Fruit fly (Drosophila melanogaster) whole organism, prepupa: ENCODE results near the gene CG12984.

Source experiments
- Blimp-1 ChIP-seq: fragments of 200-800 bp; sonication (Bioruptor generic); optimal IDR thresholded peaks from 3 replicates; lab custom pipeline; 2017; ENCODE audit warnings: missing biosample characterization, missing genetic modification characterization, mild to moderate bottlenecking, moderate library complexity, missing genetic modification reagents
- CG10669 ChIP-seq: fragments of 200-800 bp; sonication (Bioruptor generic); optimal IDR thresholded peaks from 3 replicates; lab custom pipeline; 2018; ENCODE audit warnings: missing biosample characterization, mild to moderate bottlenecking, missing genetic modification characterization, moderate library complexity
- CG11294 ChIP-seq: fragments of 200-800 bp; sonication (Bioruptor generic); IDR thresholded peaks from 2 replicates; pipeline ENCODE4 v1.3.6; 2022; ENCODE audit warnings: missing biosample characterization, missing genetic modification characterization
- CG11902 ChIP-seq: fragments of 200-800 bp; sonication (Bioruptor generic); optimal IDR thresholded peaks from 3 replicates; lab custom pipeline; 2016; ENCODE audit warnings: missing biosample characterization, missing genetic modification characterization
- CG15336 ChIP-seq: fragments of 200-800 bp; sonication (Bioruptor generic); IDR thresholded peaks from 2 replicates; pipeline ENCODE4 v1.3.6; 2022; ENCODE audit warnings: missing biosample characterization, missing genetic modification characterization
- CG16779 ChIP-seq: fragments of 200-800 bp; sonication (Bioruptor generic); optimal IDR thresholded peaks from 3 replicates; lab custom pipeline; 2017; ENCODE audit warnings: missing biosample characterization, mild to moderate bottlenecking, missing genetic modification characterization
- CG3032 ChIP-seq: fragments of 200-800 bp; optimal IDR thresholded peaks from 2 replicates; lab custom pipeline; 2019; ENCODE audit warnings: missing biosample characterization, mild to moderate bottlenecking, missing genetic modification characterization, moderate library complexity
- CG31627 ChIP-seq: fragments of 200-800 bp; sonication (Bioruptor generic); optimal IDR thresholded peaks from 3 replicates; lab custom pipeline; 2016; ENCODE audit warnings: missing biosample characterization, missing genetic modification characterization
- CG32006 ChIP-seq: fragments of 200-800 bp; sonication (Bioruptor generic); optimal IDR thresholded peaks from 3 replicates; lab custom pipeline; 2017; ENCODE audit warnings: missing biosample characterization, mild to moderate bottlenecking, missing genetic modification characterization
- CG34406 ChIP-seq: fragments of 200-800 bp; sonication (Bioruptor generic); optimal IDR thresholded peaks from 3 replicates; lab custom pipeline; 2016; ENCODE audit warnings: missing biosample characterization, missing genetic modification characterization
- CG3919 ChIP-seq: fragments of 200-800 bp; sonication (Bioruptor generic); optimal IDR thresholded peaks from 3 replicates; lab custom pipeline; 2016; ENCODE audit warnings: missing biosample characterization, missing genetic modification characterization
- CG4318 ChIP-seq: fragments of 200-800 bp; sonication (Bioruptor generic); optimal IDR thresholded peaks from 3 replicates; lab custom pipeline; 2017; ENCODE audit warnings: missing biosample characterization, mild to moderate bottlenecking, missing genetic modification characterization
- CG6163 ChIP-seq: fragments of 200-800 bp; sonication (Bioruptor generic); IDR thresholded peaks from 3 replicates; pipeline ENCODE4 v1.3.6; 2022; ENCODE audit warnings: missing biosample characterization, missing genetic modification characterization
- CG6276 ChIP-seq: fragments of 200-800 bp; sonication (Bioruptor generic); optimal IDR thresholded peaks from 2 replicates; lab custom pipeline; 2017; ENCODE audit warnings: missing biosample characterization, mild to moderate bottlenecking, missing genetic modification characterization
- CG6792 ChIP-seq: fragments of 200-800 bp; sonication (Bioruptor generic); optimal IDR thresholded peaks from 3 replicates; lab custom pipeline; 2016; ENCODE audit warnings: missing biosample characterization, missing genetic modification characterization
- CG6854 ChIP-seq: fragments of 200-800 bp; sonication (Bioruptor generic); optimal IDR thresholded peaks from 2 replicates; lab custom pipeline; 2017; ENCODE audit warnings: missing biosample characterization, mild to moderate bottlenecking, missing genetic modification characterization
- CG8119 ChIP-seq: fragments of 200-800 bp; sonication (Bioruptor generic); IDR thresholded peaks from 3 replicates; pipeline ENCODE4 v1.3.6; 2022; ENCODE audit warnings: missing biosample characterization, missing genetic modification characterization
- CG9139 ChIP-seq: fragments of 200-800 bp; sonication (Bioruptor generic); optimal IDR thresholded peaks from 3 replicates; lab custom pipeline; 2017; ENCODE audit warnings: missing biosample characterization, mild to moderate bottlenecking, missing genetic modification characterization
- Eip75B ChIP-seq: fragments of 200-800 bp; sonication (Bioruptor generic); optimal IDR thresholded peaks from 3 replicates; lab custom pipeline; 2016; ENCODE audit warnings: missing biosample characterization, missing genetic modification characterization
- Eip78C ChIP-seq: fragments of 200-800 bp; sonication (Bioruptor generic); peaks from one replicate; lab custom pipeline; 2016; ENCODE audit warnings: missing biosample characterization, missing genetic modification characterization
- Eip93F ChIP-seq: fragments of 200-800 bp; sonication (Bioruptor generic); optimal IDR thresholded peaks from 2 replicates; lab custom pipeline; 2016; ENCODE audit warnings: missing biosample characterization, mild to moderate bottlenecking, missing genetic modification characterization
- Ets21C ChIP-seq: fragments of 200-800 bp; sonication (Bioruptor generic); optimal IDR thresholded peaks from 3 replicates; lab custom pipeline; 2016; ENCODE audit warnings: missing biosample characterization, missing genetic modification characterization
- Ets96B ChIP-seq: fragments of 200-800 bp; optimal IDR thresholded peaks from 2 replicates; lab custom pipeline; 2019; ENCODE audit warnings: missing biosample characterization, mild to moderate bottlenecking, missing genetic modification characterization, moderate library complexity
- Gug ChIP-seq: fragments of 200-800 bp; sonication (Bioruptor generic); IDR thresholded peaks from 2 replicates; pipeline ENCODE4 v1.3.6; 2022; ENCODE audit warnings: missing biosample characterization, missing genetic modification characterization
- Hr38 ChIP-seq: sonication (Bioruptor generic); optimal IDR thresholded peaks from 2 replicates; lab custom pipeline; 2016; ENCODE audit warnings: missing biosample characterization, missing genetic modification characterization
- Hr39 ChIP-seq: fragments of 200-800 bp; sonication (Bioruptor generic); optimal IDR thresholded peaks from 2 replicates; lab custom pipeline; 2016; ENCODE audit warnings: missing biosample characterization, missing genetic modification characterization
- Hr4 ChIP-seq: fragments of 200-800 bp; sonication (Bioruptor generic); optimal IDR thresholded peaks from 3 replicates; lab custom pipeline; 2016; ENCODE audit warnings: missing biosample characterization, missing genetic modification characterization
- Lpt ChIP-seq: fragments of 200-800 bp; sonication (Bioruptor generic); optimal IDR thresholded peaks from 3 replicates; lab custom pipeline; 2016; ENCODE audit warnings: missing biosample characterization, missing genetic modification characterization
- Met ChIP-seq: fragments of 200-800 bp; sonication (Bioruptor generic); optimal IDR thresholded peaks from 3 replicates; lab custom pipeline; 2016; ENCODE audit warnings: missing biosample characterization, missing genetic modification characterization
- OdsH ChIP-seq: fragments of 200-800 bp; sonication (Bioruptor generic); optimal IDR thresholded peaks from 3 replicates; lab custom pipeline; 2016; ENCODE audit warnings: missing biosample characterization, missing genetic modification characterization
- Smox ChIP-seq: fragments of 200-800 bp; sonication (Bioruptor generic); optimal IDR thresholded peaks from 3 replicates; lab custom pipeline; 2016; ENCODE audit warnings: missing biosample characterization, missing genetic modification characterization
- Sox14 ChIP-seq: fragments of 200-800 bp; sonication (Bioruptor generic); optimal IDR thresholded peaks from 3 replicates; lab custom pipeline; 2016; ENCODE audit warnings: missing biosample characterization, missing genetic modification characterization
- Sox15 ChIP-seq: fragments of 200-800 bp; sonication (Bioruptor generic); optimal IDR thresholded peaks from 3 replicates; lab custom pipeline; 2016; ENCODE audit warnings: missing biosample characterization, missing genetic modification characterization
- cyc ChIP-seq: fragments of 200-800 bp; sonication (Bioruptor generic); optimal IDR thresholded peaks from 3 replicates; lab custom pipeline; 2016; ENCODE audit warnings: missing biosample characterization, missing genetic modification characterization
- dac ChIP-seq: fragments of 200-800 bp; sonication (Bioruptor generic); optimal IDR thresholded peaks from 2 replicates; lab custom pipeline; 2017; ENCODE audit warnings: missing biosample characterization, mild to moderate bottlenecking, missing genetic modification characterization
- dsx ChIP-seq: fragments of 200-800 bp; optimal IDR thresholded peaks from 3 replicates; lab custom pipeline; 2019; ENCODE audit warnings: missing biosample characterization, mild to moderate bottlenecking, missing genetic modification characterization, moderate library complexity; ENCODE audit not compliant: poor library complexity, severe bottlenecking
- esn ChIP-seq: fragments of 200-800 bp; sonication (Bioruptor generic); optimal IDR thresholded peaks from 2 replicates; lab custom pipeline; 2016; ENCODE audit warnings: missing biosample characterization, mild to moderate bottlenecking, missing genetic modification characterization, moderate library complexity
- fd59A ChIP-seq: fragments of 200-800 bp; sonication (Bioruptor generic); optimal IDR thresholded peaks from 2 replicates; lab custom pipeline; 2017; ENCODE audit warnings: missing biosample characterization, mild to moderate bottlenecking, missing genetic modification characterization, missing genetic modification reagents
- fd85E ChIP-seq: fragments of 200-800 bp; sonication (Bioruptor generic); optimal IDR thresholded peaks from 3 replicates; lab custom pipeline; 2016; ENCODE audit warnings: missing biosample characterization, missing genetic modification characterization
- fkh ChIP-seq: fragments of 200-800 bp; sonication (Bioruptor generic); optimal IDR thresholded peaks from 3 replicates; lab custom pipeline; 2017; ENCODE audit warnings: missing biosample characterization, mild to moderate bottlenecking, missing genetic modification characterization, moderate library complexity
- lz ChIP-seq: fragments of 200-800 bp; sonication (Bioruptor generic); optimal IDR thresholded peaks from 3 replicates; lab custom pipeline; 2016; ENCODE audit warnings: missing biosample characterization, missing genetic modification characterization
- net ChIP-seq: fragments of 200-800 bp; sonication (Bioruptor generic); optimal IDR thresholded peaks from 3 replicates; lab custom pipeline; 2016; ENCODE audit warnings: missing biosample characterization, missing genetic modification characterization
- salr ChIP-seq, 2 experiments: fragments of 200-800 bp; sonication (Bioruptor generic); optimal IDR thresholded peaks; 3 replicates each; lab custom pipeline; 2016 to 2018; ENCODE audit warnings: missing biosample characterization in 2 of 2, missing genetic modification characterization in 2 of 2, mild to moderate bottlenecking in 1 of 2
- spab ChIP-seq: fragments of 200-800 bp; sonication (Bioruptor generic); optimal IDR thresholded peaks from 2 replicates; lab custom pipeline; 2017; ENCODE audit warnings: missing biosample characterization, mild to moderate bottlenecking, missing genetic modification characterization, missing genetic modification reagents
- ss ChIP-seq, 2 experiments: fragments of 200-800 bp; sonication (Bioruptor generic); optimal IDR thresholded peaks; 2 replicates in 1 of 2; 3 replicates in 1 of 2; lab custom pipeline; 2017 to 2018; ENCODE audit warnings: mild to moderate bottlenecking in 2 of 2, missing biosample characterization in 2 of 2, missing genetic modification characterization in 2 of 2, moderate library complexity in 1 of 2
- svp ChIP-seq: fragments of 200-800 bp; sonication (Bioruptor generic); peaks from one replicate; lab custom pipeline; 2016; ENCODE audit warnings: missing biosample characterization, missing genetic modification characterization
- vri ChIP-seq: fragments of 200-800 bp; sonication (Bioruptor generic); optimal IDR thresholded peaks from 3 replicates; lab custom pipeline; 2016; ENCODE audit warnings: missing biosample characterization, mild to moderate bottlenecking, missing genetic modification characterization

CG12984 gene

dm6 chr3L:20991373-20991772, at the start of gene CG12984:
CG12984 (plus strand) TSS chr3L:20991673.
- TF ChIP-seq CG11902 (GFP tag; lab: Kevin White, UChicago): no peak
- TF ChIP-seq CG3032 (tag; lab: Kevin White, UChicago): no peak

- TF ChIP-seq Hr39 (GFP tag; lab: Kevin White, UChicago): no peak
- no peak for TF ChIP-seq CG11902 (GFP tag; lab: Kevin White, UChicago)
- no peak for TF ChIP-seq fkh (GFP tag; lab: Kevin White, UChicago)
- no peak for TF ChIP-seq OdsH (GFP tag; lab: Kevin White, UChicago)
- TF ChIP-seq CG31627: no peak
- TF ChIP-seq Blimp-1: no peak
- no peak for TF ChIP-seq CG16779 (tag; lab: Kevin White, UChicago)
- TF ChIP-seq CG11294 (GFP tag; lab: Robert Waterston, UW): no peak
- no peak for TF ChIP-seq Gug (GFP tag; lab: Robert Waterston, UW)
- no peak for TF ChIP-seq Sox15
- TF ChIP-seq CG6163 (GFP tag; lab: Robert Waterston, UW): no peak
- TF ChIP-seq CG6854 (GFP tag; lab: Kevin White, UChicago): no peak
- TF ChIP-seq CG32006 (GFP tag; lab: Kevin White, UChicago): no peak
- TF ChIP-seq CG15336 (GFP tag; lab: Robert Waterston, UW): no peak
- TF ChIP-seq Hr38 (GFP tag; lab: Kevin White, UChicago): no peak
Observed at dm6 chr3L:20942076-20942475, 49.4 kb upstream of the CG12984 start.

dm6 chr3L:20944180-20944579, 47.3 kb upstream of the CG12984 start:
- TF ChIP-seq CG6276 (GFP tag; lab: Kevin White, UChicago) (no peak), Gug (GFP tag; lab: Robert Waterston, UW) (no peak), CG3032 (tag; lab: Kevin White, UChicago) (no peak), cyc (no peak), Sox15 (no peak), CG16779 (tag; lab: Kevin White, UChicago) (no peak), CG9139 (no peak), Eip75B (no peak), Hr4 (no peak), CG4318 (no peak), Sox14 (GFP tag; lab: Kevin White, UChicago) (no peak), fkh (GFP tag; lab: Kevin White, UChicago) (peak; percentile 94), fd85E (GFP tag; lab: Kevin White, UChicago) (no peak), CG34406 (GFP tag; lab: Kevin White, UChicago) (peak; percentile 21), Ets21C (no peak), spab (GFP tag; lab: Kevin White, UChicago) (peak; percentile 14), net (no peak), esn (GFP tag; lab: Kevin White, UChicago) (peak; percentile 20), CG8119 (GFP tag; lab: Robert Waterston, UW) (no peak), dsx (GFP tag; lab: Kevin White, UChicago) (no peak), CG11902 (GFP tag; lab: Kevin White, UChicago) (no peak), OdsH (GFP tag; lab: Kevin White, UChicago) (no peak), salr (GFP tag; optimal IDR thresholded peaks at IDR 0.05; lab: Kevin White, UChicago) (no peak), Smox (no peak), ss (GFP tag; optimal IDR thresholded peaks at IDR 0.05; lab: Kevin White, UChicago) (peak in 1 of 2 experiments; percentile 36), CG11294 (GFP tag; lab: Robert Waterston, UW) (no peak), vri (GFP tag; lab: Kevin White, UChicago) (no peak), Eip93F (GFP tag; lab: Kevin White, UChicago) (no peak), lz (GFP tag; lab: Kevin White, UChicago) (no peak), svp (peak; percentile 36), Met (GFP tag; lab: Kevin White, UChicago) (no peak), CG6163 (GFP tag; lab: Robert Waterston, UW) (no peak), CG3919 (GFP tag; lab: Kevin White, UChicago) (peak; percentile 11), fd59A (GFP tag; lab: Kevin White, UChicago) (peak; percentile 15), dac (GFP tag; lab: Kevin White, UChicago) (no peak), CG10669 (GFP tag; lab: Kevin White, UChicago) (peak; percentile 22), Lpt (GFP tag; lab: Kevin White, UChicago) (no peak), Ets96B (tag; lab: Kevin White, UChicago) (no peak), CG6792 (peak; percentile 16), Eip78C (GFP tag; lab: Kevin White, UChicago) (peak; percentile 85)
